Worm (Caenorhabditis elegans): ENCODE data around the gene C06A1.7.

Gene C06A1.7

ce11 chrII:10557206-10557574, 7.5 kb upstream of the C06A1.7 start:
- TF ChIP-seq unc-120 (tag; optimal IDR thresholded peaks at IDR 0.05; ENCODE audit: poor library complexity, severe bottlenecking) (no peak), ces-1 (GFP tag; optimal IDR thresholded peaks at IDR 0.05) (no peak), flh-1 (GFP tag; optimal IDR thresholded peaks at IDR 0.05) (no peak), nhr-12 (tag; optimal IDR thresholded peaks at IDR 0.05) (no peak), cnd-1 (tag; optimal IDR thresholded peaks at IDR 0.05) (no peak), bed-3 (GFP tag; optimal IDR thresholded peaks at IDR 0.05) (no peak), nhr-237 (tag; optimal IDR thresholded peaks at IDR 0.05) (no peak), nhr-76 (tag; optimal IDR thresholded peaks at IDR 0.05) (no peak), zip-8 (tag; optimal IDR thresholded peaks at IDR 0.05) (no peak), ceh-83 (GFP tag; optimal IDR thresholded peaks at IDR 0.05) (no peak), lin-32 (GFP tag; optimal IDR thresholded peaks at IDR 0.05) (no peak), M03D4.4 (tag; optimal IDR thresholded peaks at IDR 0.05) (no peak), elt-1 (tag; optimal IDR thresholded peaks at IDR 0.05; ENCODE audit: borderline replicate concordance, insufficient read depth) (no peak), blmp-1 (tag; optimal IDR thresholded peaks at IDR 0.05) (no peak), unc-39 (tag; optimal IDR thresholded peaks at IDR 0.05) (no peak), nhr-28 (tag; optimal IDR thresholded peaks at IDR 0.05) (no peak)

- TF ChIP-seq hlh-1 (tag; optimal IDR thresholded peaks at IDR 0.05): peak; percentile 85
- TF ChIP-seq zip-8 (tag; optimal IDR thresholded peaks at IDR 0.05): no peak
- TF ChIP-seq ztf-11 (tag; optimal IDR thresholded peaks at IDR 0.05): no peak
- no peak for TF ChIP-seq tbx-8 (GFP tag; optimal IDR thresholded peaks at IDR 0.05)
- peak; percentile 85 for TF ChIP-seq unc-120 (tag; optimal IDR thresholded peaks at IDR 0.05; ENCODE audit: poor library complexity, severe bottlenecking)
- TF ChIP-seq unc-62 (GFP tag; optimal IDR thresholded peaks at IDR 0.05): peak; percentile 13
Measured at ce11 chrII:10558345-10558744, 6.3 kb upstream of the C06A1.7 start.

- TF ChIP-seq nhr-237 (tag; optimal IDR thresholded peaks at IDR 0.05): no peak
- no peak for TF ChIP-seq bed-3 (GFP tag; optimal IDR thresholded peaks at IDR 0.05)
- no peak for TF ChIP-seq unc-39 (tag; optimal IDR thresholded peaks at IDR 0.05)
- TF ChIP-seq mab-5 (tag; optimal IDR thresholded peaks at IDR 0.05): no peak
- no peak for TF ChIP-seq ztf-11 (tag; optimal IDR thresholded peaks at IDR 0.05)
- TF ChIP-seq lin-13 (tag; optimal IDR thresholded peaks at IDR 0.05): no peak
- TF ChIP-seq nhr-2 (tag; optimal IDR thresholded peaks at IDR 0.05): no peak
- TF ChIP-seq hlh-1 (tag; optimal IDR thresholded peaks at IDR 0.05): no peak
- TF ChIP-seq lsy-2 (tag; optimal IDR thresholded peaks at IDR 0.05): no peak
- no peak for TF ChIP-seq ceh-43 (GFP tag; optimal IDR thresholded peaks at IDR 0.05)
- TF ChIP-seq zip-8 (tag; optimal IDR thresholded peaks at IDR 0.05): no peak
- TF ChIP-seq nhr-76 (tag; optimal IDR thresholded peaks at IDR 0.05): no peak
- no peak for TF ChIP-seq unc-120 (tag; optimal IDR thresholded peaks at IDR 0.05; ENCODE audit: poor library complexity, severe bottlenecking)
- no peak for TF ChIP-seq mep-1 (tag; optimal IDR thresholded peaks at IDR 0.05)
- TF ChIP-seq ceh-39 (tag; optimal IDR thresholded peaks at IDR 0.05): no peak
- no peak for TF ChIP-seq flh-1 (GFP tag; optimal IDR thresholded peaks at IDR 0.05)
Measured at ce11 chrII:10558962-10559415, 5.7 kb upstream of the C06A1.7 start.

ce11 chrII:10559671-10560184, 5.0 kb upstream of the C06A1.7 start:
- TF ChIP-seq M03D4.4 (tag; optimal IDR thresholded peaks at IDR 0.05) (no peak), mep-1 (tag; optimal IDR thresholded peaks at IDR 0.05) (no peak), ceh-83 (GFP tag; optimal IDR thresholded peaks at IDR 0.05) (no peak)

- TF ChIP-seq elt-3 (tag; optimal IDR thresholded peaks at IDR 0.05) (peak; percentile 85), nhr-76 (tag; optimal IDR thresholded peaks at IDR 0.05) (no peak), flh-1 (GFP tag; optimal IDR thresholded peaks at IDR 0.05) (peak; percentile 49), mab-5 (tag; optimal IDR thresholded peaks at IDR 0.05) (peak; percentile 84), tbx-8 (GFP tag; optimal IDR thresholded peaks at IDR 0.05) (peak; percentile 72), nhr-12 (tag; optimal IDR thresholded peaks at IDR 0.05) (peak; percentile 68), ham-2 (GFP tag; optimal IDR thresholded peaks at IDR 0.05) (peak; percentile 84), ces-1 (GFP tag; optimal IDR thresholded peaks at IDR 0.05) (peak; percentile 98), ztf-11 (tag; optimal IDR thresholded peaks at IDR 0.05) (peak; percentile 80), mep-1 (tag; optimal IDR thresholded peaks at IDR 0.05) (peak; percentile 100), zip-8 (tag; optimal IDR thresholded peaks at IDR 0.05) (no peak), nhr-28 (tag; optimal IDR thresholded peaks at IDR 0.05) (peak; percentile 87), nhr-237 (tag; optimal IDR thresholded peaks at IDR 0.05) (peak; percentile 100), ceh-83 (GFP tag; optimal IDR thresholded peaks at IDR 0.05) (peak; percentile 88), unc-39 (tag; optimal IDR thresholded peaks at IDR 0.05) (peak; percentile 36), ceh-43 (GFP tag; optimal IDR thresholded peaks at IDR 0.05) (peak; percentile 87), lin-32 (GFP tag; optimal IDR thresholded peaks at IDR 0.05) (peak; percentile 37), elt-1 (tag; optimal IDR thresholded peaks at IDR 0.05; ENCODE audit: borderline replicate concordance, insufficient read depth) (peak; percentile 68), snpc-4 (tag; optimal IDR thresholded peaks at IDR 0.05) (no peak), blmp-1 (tag; optimal IDR thresholded peaks at IDR 0.05) (peak; percentile 79), unc-62 (GFP tag; optimal IDR thresholded peaks at IDR 0.05) (peak; percentile 97), nhr-2 (tag; optimal IDR thresholded peaks at IDR 0.05) (peak; percentile 74), sptf-1 (tag; optimal IDR thresholded peaks at IDR 0.05) (peak; percentile 97), lin-13 (tag; optimal IDR thresholded peaks at IDR 0.05) (peak; percentile 100), drap-1 (GFP tag; optimal IDR thresholded peaks at IDR 0.05) (peak; percentile 92), M03D4.4 (tag; optimal IDR thresholded peaks at IDR 0.05) (peak; percentile 92), bed-3 (GFP tag; optimal IDR thresholded peaks at IDR 0.05) (peak; percentile 63), lsy-2 (tag; optimal IDR thresholded peaks at IDR 0.05) (peak; percentile 95), cnd-1 (tag; optimal IDR thresholded peaks at IDR 0.05) (peak; percentile 96), hlh-1 (tag; optimal IDR thresholded peaks at IDR 0.05) (peak; percentile 88), ceh-39 (tag; optimal IDR thresholded peaks at IDR 0.05) (peak; percentile 99), pha-4 (tag; optimal IDR thresholded peaks at IDR 0.05) (peak; percentile 98), mls-2 (tag; optimal IDR thresholded peaks at IDR 0.05) (peak; percentile 89), unc-120 (tag; optimal IDR thresholded peaks at IDR 0.05; ENCODE audit: poor library complexity, severe bottlenecking) (peak; percentile 91), sem-2 (GFP tag; optimal IDR thresholded peaks at IDR 0.05) (peak; percentile 30)
Measured at ce11 chrII:10563368-10563767, 1.3 kb upstream of the C06A1.7 start, which contains the start of gene cdc-48.1. cdc-48.1 (minus strand) TSS chrII:10563407.
